Worm (Caenorhabditis elegans): ENCODE results near the gene vab-3.

vab-3 gene

DNA sequence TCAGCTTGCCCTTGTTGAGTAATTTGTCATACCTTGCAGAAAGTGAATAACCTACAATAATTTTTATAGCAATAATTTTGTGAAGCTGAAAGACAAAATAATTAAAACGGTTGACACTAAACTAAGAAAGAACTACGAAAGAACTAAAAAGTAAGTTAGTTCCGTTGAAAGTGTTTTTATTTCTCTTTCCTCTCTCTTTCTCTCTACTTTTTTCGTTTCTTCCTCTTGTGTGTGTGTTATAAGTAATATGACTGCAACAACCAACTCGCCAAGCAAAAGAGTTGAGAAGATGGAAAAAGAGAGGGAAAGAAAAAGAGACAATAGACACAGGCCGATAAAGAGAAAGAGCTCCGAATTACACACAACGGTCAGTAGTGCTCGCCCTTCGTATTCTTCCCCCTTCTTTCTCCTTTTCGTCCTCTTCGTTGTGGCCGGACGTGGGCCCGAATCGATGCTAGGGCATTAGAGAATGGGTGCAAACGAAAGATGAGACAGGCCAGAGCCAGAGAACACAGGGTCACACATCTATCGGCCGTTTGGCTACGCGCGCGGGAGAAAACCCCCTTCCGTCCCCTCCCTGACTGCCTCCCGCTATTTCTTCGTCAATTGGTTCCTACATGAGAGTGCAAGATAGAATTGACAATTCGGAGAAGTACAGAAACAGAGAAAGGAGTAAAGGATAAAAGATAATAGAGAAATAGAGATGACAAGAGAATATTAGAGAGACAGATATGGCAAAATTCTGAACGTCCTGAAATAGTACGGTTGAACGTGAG, 55.7 kb downstream of the vab-3 start, which contains the start of gene syd-2 (continued):
- TF ChIP-seq chd-7 (tag; optimal IDR thresholded peaks at IDR 0.05) (peak; percentile 55), zim-3 (tag; optimal IDR thresholded peaks at IDR 0.05) (no peak), F23B12.7 (tag; optimal IDR thresholded peaks at IDR 0.05; ENCODE audit: insufficient read depth) (no peak), bed-1 (GFP tag; IDR thresholded peaks at IDR 0.05) (no peak), Y95B8A.8 (GFP tag; IDR thresholded peaks at IDR 0.05) (no peak), tbp1 (GFP tag; optimal IDR thresholded peaks at IDR 0.05) (no peak), lin-26 (GFP tag; IDR thresholded peaks at IDR 0.05) (peak; percentile 9; the same call in 1 of the 2 replicates), somi-1 (GFP tag; optimal IDR thresholded peaks at IDR 0.05) (peak; percentile 75), attf-6 (GFP tag; IDR thresholded peaks at IDR 0.05) (no peak), F57A8.1 (GFP tag; optimal IDR thresholded peaks at IDR 0.05) (no peak), snpc-1.3 (tag; optimal IDR thresholded peaks at IDR 0.05; ENCODE audit: insufficient read depth) (no peak), F57C9.4 (tag; optimal IDR thresholded peaks at IDR 0.05) (no peak), B0035.1 (tag; optimal IDR thresholded peaks at IDR 0.05) (no peak), F37B4.10 (GFP tag; IDR thresholded peaks at IDR 0.05) (no peak), aptf-2 (GFP tag; conservative IDR thresholded peaks at IDR 0.05) (no peak), madf-6 (GFP tag; IDR thresholded peaks at IDR 0.05) (no peak), lag-1 (GFP tag; IDR thresholded peaks at IDR 0.05) (no peak), T07F8.4 (tag; optimal IDR thresholded peaks at IDR 0.05) (no peak), lir-1 (GFP tag; conservative IDR thresholded peaks at IDR 0.05) (0 out of 2 replicates have a peak, but pooled peaks have one; percentile 32), cebp-1 (GFP tag; IDR thresholded peaks at IDR 0.05) (no peak), cebp-1 (tag; optimal IDR thresholded peaks at IDR 0.05) (no peak), madf-3 (GFP tag; IDR thresholded peaks at IDR 0.05) (0 out of 2 replicates have a peak, but pooled peaks have one; percentile 66), ceh-100 (GFP tag; IDR thresholded peaks at IDR 0.05) (no peak), let-607 (tag; optimal IDR thresholded peaks at IDR 0.05) (no peak), madf-8 (GFP tag; conservative IDR thresholded peaks at IDR 0.05) (no peak), lin-54 (GFP tag; optimal IDR thresholded peaks at IDR 0.05) (no peak), ztf-25 (GFP tag; IDR thresholded peaks at IDR 0.05) (no peak), egrh-3 (GFP tag; IDR thresholded peaks at IDR 0.05) (no peak; the same call in 1 of the 2 replicates), F33H1.4 (GFP tag; IDR thresholded peaks at IDR 0.05) (no peak), die-1 (tag; optimal IDR thresholded peaks at IDR 0.05) (peak; percentile 22), nfya-2 (GFP tag; IDR thresholded peaks at IDR 0.05) (no peak)

DNA sequence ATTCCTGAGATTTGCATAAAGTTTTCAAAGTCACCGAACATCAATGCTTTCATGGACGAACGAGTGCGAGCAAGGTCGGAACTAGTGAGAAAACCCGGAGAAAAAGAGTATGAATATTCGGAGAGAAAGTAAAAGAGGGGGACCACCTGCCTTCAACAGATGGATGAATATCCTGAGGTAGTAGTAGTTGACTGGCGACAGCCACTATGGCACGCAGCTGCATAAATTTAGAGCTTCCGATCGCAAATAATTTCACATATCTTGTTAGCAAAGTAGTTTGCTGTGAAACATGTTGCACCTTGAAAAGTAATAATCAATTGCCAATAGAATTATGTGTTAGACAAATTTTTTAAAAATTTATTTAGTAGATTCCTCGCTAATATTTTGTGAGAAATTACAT, 57.1 kb downstream of the vab-3 start:
- TF ChIP-seq aptf-2 (GFP tag; conservative IDR thresholded peaks at IDR 0.05): no peak
- TF ChIP-seq sea-2 (GFP tag; IDR thresholded peaks at IDR 0.05): no peak

DNA sequence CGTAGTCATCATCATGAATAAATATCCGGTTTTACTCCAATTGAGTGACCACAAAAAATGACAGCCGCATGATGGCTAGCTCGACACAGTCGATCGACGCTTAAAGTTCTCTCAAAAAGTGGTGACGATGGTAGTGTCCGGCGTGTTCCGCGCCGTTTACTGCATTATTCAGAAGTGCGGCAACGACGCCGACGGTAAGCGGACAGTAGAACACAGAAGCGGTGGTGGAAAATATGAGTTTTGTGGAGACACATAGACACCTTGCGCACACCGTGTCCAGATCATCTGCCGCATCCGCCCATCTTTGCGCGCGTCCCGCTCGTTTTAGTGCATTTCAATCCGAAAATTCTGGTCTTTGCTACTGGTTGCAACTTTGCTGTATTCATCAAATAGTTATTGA, 59.5 kb downstream of the vab-3 start, which contains the start of gene F59F5.7:
TSS of gene F59F5.7 (plus strand) at position 301 of the 400 bp plus-strand sequence.
- no peak for TF ChIP-seq zim-3 (tag; optimal IDR thresholded peaks at IDR 0.05)
- no peak for TF ChIP-seq aptf-3 (GFP tag; IDR thresholded peaks at IDR 0.05)
- no peak for TF ChIP-seq snpc-4 (GFP tag; optimal IDR thresholded peaks at IDR 0.05)
- no peak for TF ChIP-seq snpc-4 (tag; optimal IDR thresholded peaks at IDR 0.05)
- no peak for TF ChIP-seq sptf-2 (GFP tag; optimal IDR thresholded peaks at IDR 0.05)
- no peak for TF ChIP-seq atf-7 (tag; optimal IDR thresholded peaks at IDR 0.05)
- no peak for TF ChIP-seq die-1 (tag; optimal IDR thresholded peaks at IDR 0.05)
- TF ChIP-seq F49E8.2 (tag; optimal IDR thresholded peaks at IDR 0.05; ENCODE audit: insufficient read depth): no peak
- TF ChIP-seq sdz-38 (tag; optimal IDR thresholded peaks at IDR 0.05): no peak
- TF ChIP-seq him-1 (tag; optimal IDR thresholded peaks at IDR 0.05): no peak
- no peak for TF ChIP-seq efl-1 (GFP tag; optimal IDR thresholded peaks at IDR 0.05)
- TF ChIP-seq bed-1 (GFP tag; IDR thresholded peaks at IDR 0.05): no peak
- TF ChIP-seq attf-3 (GFP tag; conservative IDR thresholded peaks at IDR 0.05): no peak
- no peak for TF ChIP-seq gei-17 (GFP tag; optimal IDR thresholded peaks at IDR 0.05)
- no peak for TF ChIP-seq ceh-27 (GFP tag; optimal IDR thresholded peaks at IDR 0.05)
- TF ChIP-seq madf-8 (GFP tag; conservative IDR thresholded peaks at IDR 0.05): no peak
- no peak for TF ChIP-seq F33H1.4 (GFP tag; IDR thresholded peaks at IDR 0.05)

Data from whole organism, young adult.